Fruit fly (Drosophila melanogaster): Measurements from ENCODE around the gene CG5708.
A peak's percentile ranks its signal among the peaks of the same experiment; 100 is the strongest.

The CG5708 gene

DNA sequence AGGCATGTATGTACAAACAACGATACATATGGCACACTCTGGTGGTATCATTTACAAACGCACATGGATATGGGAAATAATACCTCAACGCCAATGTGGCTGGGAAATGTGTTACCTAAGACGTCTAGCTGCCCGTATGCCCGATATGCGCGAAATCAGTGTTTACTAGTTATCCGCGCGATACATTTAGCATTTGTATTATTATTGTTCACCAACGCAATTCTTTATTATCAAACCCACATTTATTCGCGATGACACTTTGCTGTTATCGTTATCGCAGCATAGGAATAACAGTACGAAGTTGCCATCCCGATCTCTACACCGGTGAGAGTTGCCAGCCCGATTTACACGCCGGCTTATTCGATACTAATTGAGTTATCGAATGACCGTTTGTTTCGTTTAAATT, 20.2 kb upstream of the CG5708 start, which contains the start of gene chico:
Gene chico, minus strand, starts transcription at position 294 of the 406 bp plus-strand sequence.
- TF ChIP-seq sisA (GFP tag; IDR thresholded peaks at IDR 0.05), result no peak
- TF ChIP-seq CG14710 (tag; optimal IDR thresholded peaks at IDR 0.05), result peak; percentile 67
- TF ChIP-seq Fer1 (GFP tag; optimal IDR thresholded peaks at IDR 0.05), result peak; percentile 27
- peak; percentile 13 for TF ChIP-seq bigmax (GFP tag; optimal IDR thresholded peaks at IDR 0.05)
- TF ChIP-seq E2f1 (GFP tag; IDR thresholded peaks at IDR 0.05), result no peak
- no peak for TF ChIP-seq ara (GFP tag; IDR thresholded peaks at IDR 0.05)
- no peak for TF ChIP-seq CG10979 (tag; optimal IDR thresholded peaks at IDR 0.05)
- no peak for TF ChIP-seq tll (GFP tag; optimal IDR thresholded peaks at IDR 0.05)
- peak; percentile 77 for TF ChIP-seq Bgb (GFP tag; IDR thresholded peaks at IDR 0.05; ENCODE audit: partially characterized antibody)
- no peak for TF ChIP-seq dmrt11E (tag; optimal IDR thresholded peaks at IDR 0.05)
- TF ChIP-seq cas (GFP tag; IDR thresholded peaks at IDR 0.05), result no peak
- TF ChIP-seq CG4282 (GFP tag; optimal IDR thresholded peaks at IDR 0.05), result no peak
- TF ChIP-seq Opbp (GFP tag; IDR thresholded peaks at IDR 0.05; ENCODE audit: partially characterized antibody), result no peak; the same call in 1 of the 3 replicates
- no peak for TF ChIP-seq Xbp1 (GFP tag; optimal IDR thresholded peaks at IDR 0.05)
- TF ChIP-seq CG17328 (GFP tag; IDR thresholded peaks at IDR 0.05), result no peak
- no peak for TF ChIP-seq Aef1 (GFP tag; IDR thresholded peaks at IDR 0.05)
- TF ChIP-seq fd3F (GFP tag; optimal IDR thresholded peaks at IDR 0.05), result no peak
- no peak for TF ChIP-seq grn (GFP tag; optimal IDR thresholded peaks at IDR 0.05)
- TF ChIP-seq ttk (GFP tag; IDR thresholded peaks at IDR 0.05), result no peak
- TF ChIP-seq ems (GFP tag; optimal IDR thresholded peaks at IDR 0.05), result no peak
- TF ChIP-seq CG3281 (GFP tag; optimal IDR thresholded peaks at IDR 0.05), result no peak
- no peak for TF ChIP-seq ab (GFP tag; optimal IDR thresholded peaks at IDR 0.05)
- TF ChIP-seq sr (GFP tag; IDR thresholded peaks at IDR 0.05), result no peak
- TF ChIP-seq Dll (GFP tag; IDR thresholded peaks at IDR 0.05; ENCODE audit: partially characterized antibody), result peak; percentile 58; the same call in 2 of the 4 replicates
- no peak for TF ChIP-seq CG15073 (GFP tag; optimal IDR thresholded peaks at IDR 0.05)
- TF ChIP-seq CG18011 (GFP tag; optimal IDR thresholded peaks at IDR 0.05), result no peak
- TF ChIP-seq Rfx (GFP tag; IDR thresholded peaks at IDR 0.05), result no peak; the same call in 1 of the 2 replicates
- peak; percentile 52 for TF ChIP-seq CG10267 (tag; optimal IDR thresholded peaks at IDR 0.05)
- TF ChIP-seq NC2β (GFP tag; optimal IDR thresholded peaks at IDR 0.05), result peak; percentile 15
- TF ChIP-seq CG4424 (GFP tag; optimal IDR thresholded peaks at IDR 0.05), result peak; percentile 29
- TF ChIP-seq aop (GFP tag; IDR thresholded peaks at IDR 0.05), result no peak
- no peak for TF ChIP-seq otp (GFP tag; IDR thresholded peaks at IDR 0.05)
- peak; percentile 35; the same call in 1 of the 2 replicates for TF ChIP-seq CG42726 (GFP tag; IDR thresholded peaks at IDR 0.05; ENCODE audit: partially characterized antibody)
- no peak for TF ChIP-seq CG10147 (GFP tag; optimal IDR thresholded peaks at IDR 0.05)
- no peak for TF ChIP-seq cwo (GFP tag; optimal IDR thresholded peaks at IDR 0.05)
- TF ChIP-seq p53 (GFP tag; optimal IDR thresholded peaks at IDR 0.05), result no peak
- no peak for TF ChIP-seq CG11085 (GFP tag; IDR thresholded peaks at IDR 0.05)
- peak; percentile 82 for TF ChIP-seq sd (tag; optimal IDR thresholded peaks at IDR 0.05)
- no peak for TF ChIP-seq sens (GFP tag)
- peak in 1 of 2 experiments; percentile 76 for TF ChIP-seq eve (GFP tag; optimal IDR thresholded peaks at IDR 0.05)
- peak; percentile 43 for TF ChIP-seq phol (tag; optimal IDR thresholded peaks at IDR 0.05)
- no peak for TF ChIP-seq hb (GFP tag; IDR thresholded peaks at IDR 0.05; ENCODE audit: partially characterized antibody)
- TF ChIP-seq hth (optimal IDR thresholded peaks at IDR 0.05), result no peak
- peak; percentile 71; the same call in 1 of the 2 replicates for TF ChIP-seq CG32767 (GFP tag; IDR thresholded peaks at IDR 0.05)
- no peak for TF ChIP-seq CG1529 (GFP tag; optimal IDR thresholded peaks at IDR 0.05)
- no peak for TF ChIP-seq CG7271 (tag; optimal IDR thresholded peaks at IDR 0.05)
- no peak for TF ChIP-seq Usf (GFP tag; optimal IDR thresholded peaks at IDR 0.05)
- no peak for TF ChIP-seq CG10565 (GFP tag; optimal IDR thresholded peaks at IDR 0.05)
- TF ChIP-seq CG11560 (tag; IDR thresholded peaks at IDR 0.05), result peak; percentile 99
- no peak for TF ChIP-seq Fer2 (tag; optimal IDR thresholded peaks at IDR 0.05)
- TF ChIP-seq CG18764 (GFP tag; optimal IDR thresholded peaks at IDR 0.05), result no peak
- no peak for TF ChIP-seq CG4404 (GFP tag; IDR thresholded peaks at IDR 0.05)

All from whole organism, embryonic.